Worm (Caenorhabditis elegans) whole organism, L4/young adult: ENCODE results near the gene far-8.

ENCODE experiments used
- W03F9.2 ChIP-seq: fragments of 150-350 bp; optimal IDR thresholded peaks from 2 replicates; lab custom pipeline; 2014; ENCODE audit warnings: missing biosample characterization, missing genetic modification characterization
- dao-5 ChIP-seq: sonication (generic microtip); optimal IDR thresholded peaks from 2 replicates; lab custom pipeline; 2016; ENCODE audit warnings: missing genotype, missing genetic modification characterization, moderate library complexity, missing compliant biosample characterization
- him-1 ChIP-seq: sonication (generic microtip); optimal IDR thresholded peaks from 2 replicates; lab custom pipeline; 2016; ENCODE audit warnings: missing genotype, missing genetic modification reagents, missing genetic modification characterization, missing compliant biosample characterization

Gene far-8

DNA sequence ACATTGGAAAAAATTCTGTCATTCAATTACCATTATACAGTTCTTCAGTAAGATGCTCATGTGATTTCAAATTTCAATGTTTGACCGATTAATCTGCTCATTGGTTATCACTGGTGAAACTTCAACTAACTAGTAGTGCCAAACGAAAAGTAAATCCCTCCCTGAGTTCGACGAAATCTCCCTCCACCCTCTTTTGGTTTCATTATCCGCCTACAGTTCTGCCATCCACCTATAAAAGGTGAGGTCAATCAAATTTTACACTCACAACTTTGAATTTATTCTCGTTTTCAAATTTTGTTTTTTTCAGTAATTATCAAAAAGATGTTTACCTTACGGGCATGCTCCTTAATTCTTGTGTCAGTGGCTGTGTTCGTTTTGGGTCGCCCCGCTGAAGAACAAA lies at the start of gene far-8:
Gene far-8, plus strand, starts transcription at position 301 of the 400 bp plus-strand sequence.
- no peak for TF ChIP-seq W03F9.2
- no peak for TF ChIP-seq dao-5
- TF ChIP-seq him-1 = no peak

DNA sequence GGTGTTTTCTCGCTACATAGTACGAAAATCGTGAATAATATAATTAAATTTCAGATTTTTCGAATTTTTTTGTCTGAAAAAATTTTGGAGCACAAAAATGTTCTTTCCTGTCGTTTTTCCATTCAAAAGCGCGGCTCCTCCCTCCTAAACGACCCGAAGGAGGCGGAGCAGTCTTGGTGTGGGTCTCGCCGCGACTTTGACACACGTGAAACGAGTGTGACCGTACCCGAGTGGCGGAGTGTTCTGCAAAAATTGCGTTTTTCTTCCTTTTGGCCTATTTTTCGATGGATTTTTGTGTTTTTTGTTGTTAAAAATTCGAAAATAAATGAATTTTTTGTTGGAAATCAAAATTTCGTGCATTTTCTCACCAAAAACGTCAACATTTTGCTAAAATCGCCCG lies 49.1 kb upstream of the far-8 start, which contains the start of gene snt-2:
Gene snt-2, minus strand, starts transcription at position 139 of the 400 bp plus-strand sequence.
- TF ChIP-seq W03F9.2 = peak; percentile 42
- peak; percentile 35 for TF ChIP-seq him-1
- TF ChIP-seq dao-5 = no peak

DNA sequence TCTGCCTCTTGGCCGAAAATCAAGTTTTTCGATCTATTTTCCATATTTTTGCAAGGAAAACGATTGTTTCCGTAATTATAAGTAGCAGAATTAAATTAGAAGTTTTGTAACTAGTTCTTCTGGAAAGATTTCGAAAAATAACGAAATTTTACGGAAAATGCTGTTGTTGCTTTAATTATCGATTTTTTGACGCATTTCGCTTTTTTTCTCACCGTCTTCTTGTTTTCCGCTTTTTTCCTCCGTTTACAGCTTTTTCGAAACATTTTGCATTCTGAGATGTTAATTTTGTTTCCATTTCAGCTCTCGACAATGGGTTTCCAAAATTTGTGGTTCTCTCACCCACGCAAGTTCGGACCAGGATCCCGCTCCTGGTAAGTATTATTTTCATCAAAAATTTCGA lies 48.7 kb upstream of the far-8 start, which contains the start of gene rps-29:
Gene rps-29, plus strand, starts transcription at position 301 of the 400 bp plus-strand sequence.
- no peak for TF ChIP-seq W03F9.2

DNA sequence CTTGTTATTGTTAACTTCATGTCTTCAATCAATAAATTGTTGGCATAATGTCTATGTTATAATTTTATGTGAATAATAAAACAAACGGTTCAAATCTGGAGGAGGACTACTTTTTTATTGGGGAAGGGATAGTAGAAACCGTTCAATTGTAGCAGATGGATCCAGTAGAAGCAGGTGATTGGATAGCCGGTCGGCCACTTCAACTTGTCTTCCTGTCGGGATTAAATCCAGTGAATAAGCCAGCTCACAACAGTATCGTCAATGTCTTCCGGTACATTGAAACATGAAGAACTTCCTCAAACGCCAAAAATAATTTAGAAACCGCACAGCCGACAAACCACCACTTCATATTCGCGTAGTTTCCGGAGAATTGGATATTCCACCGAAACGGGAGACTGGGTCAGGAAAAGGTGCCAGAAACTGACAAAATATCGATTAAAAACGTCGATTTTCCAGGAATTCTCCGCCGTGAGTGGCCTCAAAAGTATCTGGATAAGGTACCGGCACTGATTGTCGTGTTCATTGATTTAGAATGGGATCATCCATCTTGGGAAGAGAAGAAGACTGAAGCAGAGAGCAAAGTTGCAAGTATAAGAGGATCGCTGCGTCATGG lies 47.6 kb upstream of the far-8 start, which contains the start of gene trpp-11:
Gene trpp-11, plus strand, starts transcription at position 153 of the 613 bp plus-strand sequence.
- TF ChIP-seq dao-5 = no peak
- TF ChIP-seq W03F9.2 = no peak

DNA sequence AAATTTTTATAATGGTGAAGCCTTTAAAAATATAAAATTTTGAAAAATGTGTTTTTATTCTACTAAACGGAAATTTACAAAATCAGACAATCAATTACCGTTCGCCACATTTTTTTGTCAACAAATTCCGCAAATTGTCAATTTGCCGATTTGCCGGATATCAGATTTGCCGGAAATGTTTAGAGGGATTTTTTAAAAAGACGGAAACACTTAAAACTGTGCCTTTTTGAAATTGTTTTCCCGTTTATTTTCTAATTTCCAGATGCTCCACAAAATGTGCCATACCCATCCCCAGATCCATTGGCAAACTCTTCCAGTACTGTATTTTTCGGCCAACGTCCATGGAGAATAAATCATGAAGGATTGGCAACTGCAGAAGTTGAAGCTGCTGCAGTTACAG lies 45.2 kb upstream of the far-8 start:
- TF ChIP-seq him-1 = no peak
- no peak for TF ChIP-seq W03F9.2
- TF ChIP-seq dao-5 = no peak

DNA sequence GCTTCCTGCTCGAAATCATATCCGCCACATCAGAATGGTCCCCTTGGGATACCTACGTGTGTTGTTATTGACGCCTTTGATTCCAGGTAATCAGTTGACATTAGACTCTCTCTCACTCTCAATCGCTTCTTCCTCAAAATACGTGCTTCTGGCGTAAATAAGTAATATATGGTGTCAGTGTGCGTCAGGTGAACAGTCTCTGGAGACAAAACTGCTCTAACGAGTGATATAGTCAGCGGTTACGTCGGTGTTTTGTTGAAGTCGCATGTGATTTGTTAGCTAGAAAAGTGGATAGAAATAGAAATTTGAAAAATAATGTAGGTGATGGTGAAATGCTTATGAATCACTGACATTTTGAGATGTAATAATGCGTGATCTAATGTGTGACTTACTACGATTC lies 40.7 kb upstream of the far-8 start:
- TF ChIP-seq dao-5 = no peak
- TF ChIP-seq W03F9.2 = no peak
- no peak for TF ChIP-seq him-1

DNA sequence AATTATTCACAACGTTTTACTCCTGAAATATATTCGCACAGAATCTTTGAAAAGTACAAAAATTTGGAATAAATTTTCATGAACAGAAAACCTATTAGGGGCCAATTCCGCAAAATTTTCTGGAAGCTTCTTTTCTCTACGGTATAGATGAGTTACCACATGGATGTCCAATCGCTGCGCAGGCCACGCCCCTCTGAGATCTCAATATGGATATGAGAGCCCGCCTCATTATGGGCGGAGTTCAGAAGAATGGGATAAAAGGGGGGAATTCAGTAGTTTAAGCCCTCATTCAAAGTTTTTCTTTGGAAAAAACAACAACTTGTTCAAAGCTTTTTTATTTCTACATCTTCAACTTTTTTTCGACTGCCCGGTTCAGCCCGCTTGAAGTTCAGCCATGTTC lies 31.2 kb upstream of the far-8 start, which contains the start of gene daf-7:
Gene daf-7, plus strand, starts transcription at position 301 of the 400 bp plus-strand sequence.
- TF ChIP-seq him-1 (no peak), dao-5 (no peak), W03F9.2 (no peak)

DNA sequence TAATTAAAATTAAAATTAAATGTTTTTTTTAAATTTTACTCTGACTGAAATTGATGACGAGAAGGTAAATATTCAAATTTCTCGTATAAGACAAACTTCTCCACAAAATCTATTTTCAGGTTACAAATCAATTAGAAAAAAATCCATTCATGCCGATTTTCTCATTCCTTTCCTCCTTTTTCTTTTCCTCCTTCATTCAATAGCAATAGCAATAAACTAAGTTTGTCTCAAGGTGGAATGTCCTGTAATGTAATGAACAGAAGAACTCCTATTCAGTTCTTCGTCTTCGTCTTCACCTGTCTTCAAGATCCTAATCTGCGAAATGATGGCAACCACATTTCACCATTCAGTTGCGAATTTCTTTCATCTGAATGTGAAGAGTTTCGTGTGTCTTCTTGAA lies 26.9 kb upstream of the far-8 start, which contains the start of gene dac-1:
Gene dac-1, plus strand, starts transcription at position 301 of the 400 bp plus-strand sequence.
- TF ChIP-seq him-1 = no peak
- no peak for TF ChIP-seq W03F9.2
- TF ChIP-seq dao-5 = no peak

DNA sequence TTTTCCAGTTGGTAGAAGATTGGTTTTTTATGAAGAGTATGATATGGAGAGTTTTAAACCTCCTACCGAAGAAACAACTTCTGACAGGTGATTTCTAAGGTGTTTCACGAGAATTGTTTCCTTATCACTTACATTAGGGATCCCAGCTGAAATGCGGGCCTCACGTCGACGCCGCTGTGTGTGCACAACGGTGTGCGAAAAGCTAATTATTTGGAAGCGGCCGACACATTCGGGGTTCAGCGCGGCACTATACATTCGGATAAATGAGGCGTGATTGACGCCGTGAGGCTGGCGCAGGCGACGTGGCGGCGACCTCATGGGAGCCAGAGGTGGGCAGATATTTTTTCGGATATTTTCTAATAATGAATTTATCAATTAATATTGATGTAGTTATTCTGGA lies 23.4 kb upstream of the far-8 start:
- TF ChIP-seq dao-5 = no peak
- TF ChIP-seq him-1 = no peak
- no peak for TF ChIP-seq W03F9.2

DNA sequence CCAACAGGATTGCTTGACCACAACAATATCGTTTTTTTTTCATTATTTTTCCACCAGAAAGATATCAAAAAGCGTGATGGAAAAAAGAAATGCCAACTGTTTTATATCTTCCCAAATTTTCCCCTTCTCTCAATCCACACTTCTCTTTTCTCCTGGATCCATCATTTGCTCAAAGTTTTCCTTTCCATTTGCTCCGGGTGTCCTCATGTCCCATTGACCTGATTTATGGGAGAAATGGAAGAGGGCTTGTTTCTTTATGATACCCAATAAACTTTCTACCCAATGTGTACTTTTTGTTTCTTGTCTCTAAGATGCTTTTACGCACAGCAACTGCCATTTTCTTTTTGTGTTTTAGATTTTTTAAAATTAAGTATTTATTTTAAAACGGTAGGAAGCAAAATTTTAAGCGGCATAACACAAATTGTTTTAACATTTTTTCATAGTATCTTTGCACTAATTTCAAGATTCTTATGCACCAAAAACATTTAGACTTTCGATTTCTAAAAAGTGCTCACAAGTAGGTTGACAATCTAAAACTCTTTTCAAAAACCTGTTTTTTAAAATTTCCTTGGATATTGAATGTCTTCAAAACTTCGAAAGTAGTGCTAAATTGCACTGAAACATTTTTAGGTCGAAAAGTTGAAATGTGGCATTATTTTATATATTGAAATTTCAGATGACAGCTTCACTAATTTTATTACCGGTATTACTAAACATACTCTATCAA lies 20.0 kb upstream of the far-8 start, which contains the start of gene clec-149:
Gene clec-149, plus strand, starts transcription at position 677 of the 727 bp plus-strand sequence.
- TF ChIP-seq W03F9.2 = no peak
- no peak for TF ChIP-seq him-1
- no peak for TF ChIP-seq dao-5

DNA sequence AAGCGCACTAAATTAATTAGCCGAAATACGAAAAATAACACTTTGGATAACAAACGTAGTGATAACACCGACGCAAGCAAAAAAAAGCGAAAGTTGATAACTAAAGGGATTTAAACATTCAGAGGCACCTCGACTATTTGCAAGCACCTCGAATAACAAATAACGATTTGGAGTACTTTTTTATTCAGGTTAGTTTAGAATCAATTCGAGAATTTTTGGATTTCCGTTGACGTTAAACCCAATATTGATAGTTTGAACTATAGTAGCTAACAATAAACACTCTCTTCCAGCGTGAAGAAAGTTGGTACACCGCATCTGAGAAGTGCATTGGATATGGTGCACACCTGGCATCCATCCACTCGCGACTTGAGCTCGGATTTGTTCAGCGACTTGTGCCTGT lies 17.5 kb upstream of the far-8 start:
- no peak for TF ChIP-seq dao-5
- TF ChIP-seq him-1 = no peak
- no peak for TF ChIP-seq W03F9.2

DNA sequence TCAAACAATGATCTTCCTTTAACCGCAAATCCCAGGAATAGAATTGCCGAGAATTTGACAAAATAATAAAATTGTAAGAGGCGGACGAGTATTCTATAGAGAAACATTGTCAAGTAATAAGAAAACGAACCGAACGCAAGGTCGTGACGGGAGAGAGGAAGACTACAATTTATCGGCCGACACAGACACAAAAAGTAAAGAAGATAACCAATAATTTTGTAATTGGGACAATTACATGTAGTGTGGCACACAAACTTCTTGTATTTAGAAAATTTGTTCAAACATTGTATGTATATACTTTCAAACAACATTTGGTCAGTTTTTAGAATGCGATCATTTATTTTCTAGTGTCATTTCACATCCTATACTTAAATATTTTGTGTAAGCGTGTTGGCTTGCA lies 10.8 kb upstream of the far-8 start, which contains the start of gene ceeh-1:
Gene ceeh-1, minus strand, starts transcription at position 317 of the 400 bp plus-strand sequence.
- TF ChIP-seq dao-5 (no peak), him-1 (no peak), W03F9.2 (no peak)

DNA sequence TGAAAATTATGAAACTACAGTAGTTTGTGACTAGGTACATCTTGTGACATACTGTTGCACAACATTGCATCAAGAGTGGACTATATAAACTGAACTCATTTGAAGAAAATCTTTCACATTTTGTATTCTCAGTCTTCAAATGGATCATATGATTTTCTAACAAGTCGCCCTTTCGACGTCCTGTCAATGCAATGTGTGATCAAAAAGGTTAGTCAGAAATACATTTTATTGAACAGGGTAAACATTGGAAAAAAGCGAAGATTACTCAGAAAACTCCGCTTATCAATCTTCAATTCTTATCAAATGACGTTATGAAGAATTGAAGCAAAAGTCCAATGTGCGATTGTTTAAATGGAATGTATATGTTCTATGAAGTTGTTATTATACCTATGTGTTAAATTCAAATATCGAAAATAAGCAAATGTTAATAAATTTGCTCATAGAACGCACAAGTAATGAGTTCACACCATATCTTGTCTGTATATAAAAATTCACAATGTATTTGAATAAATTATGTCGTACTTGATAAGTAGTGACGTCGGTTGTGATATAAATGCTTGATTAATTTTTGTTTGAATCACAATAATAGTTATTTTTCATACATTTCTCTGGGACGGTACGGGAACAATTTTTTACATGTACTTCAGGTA lies 9.8 kb upstream of the far-8 start, which contains the start of gene zip-2:
Gene zip-2, plus strand, starts transcription at position 128 of the 650 bp plus-strand sequence.
- no peak for TF ChIP-seq him-1
- TF ChIP-seq W03F9.2 = no peak
- TF ChIP-seq dao-5 = no peak

DNA sequence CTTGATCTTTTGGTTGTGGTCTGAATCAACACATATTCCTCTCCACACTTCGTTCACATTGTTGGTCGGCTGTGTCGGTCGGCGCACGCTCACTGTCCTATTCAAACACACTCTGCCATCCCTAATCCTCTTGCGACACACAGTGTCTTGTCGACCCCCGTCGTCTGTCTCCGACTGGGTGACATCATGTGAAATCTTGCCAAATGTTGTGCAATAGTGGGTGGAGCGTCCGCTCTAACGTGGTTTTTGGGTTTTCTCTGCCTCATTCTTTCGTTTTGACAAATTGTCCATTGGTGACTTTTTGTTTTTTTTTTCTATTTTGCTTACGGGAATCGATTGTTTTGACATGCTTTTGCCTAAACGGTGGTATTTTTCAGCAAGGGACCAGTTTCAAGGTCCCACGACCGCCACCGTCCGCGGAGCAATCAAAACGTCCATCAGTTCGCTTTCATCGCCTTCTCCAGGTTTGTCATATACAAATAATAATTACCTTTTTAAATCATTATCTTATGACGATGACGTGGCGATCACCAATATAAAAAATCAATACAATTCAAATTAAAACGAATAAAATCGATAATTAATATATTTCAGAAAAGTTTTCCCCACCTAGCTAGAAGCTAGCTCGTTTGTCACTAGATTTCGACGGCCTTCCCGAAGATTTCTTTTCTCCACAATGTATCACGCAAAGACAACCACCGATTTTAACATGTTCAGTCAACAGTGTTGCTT lies 8.9 kb upstream of the far-8 start:
- TF ChIP-seq W03F9.2 (peak; percentile 78), him-1 (peak; percentile 31), dao-5 (no peak)

DNA sequence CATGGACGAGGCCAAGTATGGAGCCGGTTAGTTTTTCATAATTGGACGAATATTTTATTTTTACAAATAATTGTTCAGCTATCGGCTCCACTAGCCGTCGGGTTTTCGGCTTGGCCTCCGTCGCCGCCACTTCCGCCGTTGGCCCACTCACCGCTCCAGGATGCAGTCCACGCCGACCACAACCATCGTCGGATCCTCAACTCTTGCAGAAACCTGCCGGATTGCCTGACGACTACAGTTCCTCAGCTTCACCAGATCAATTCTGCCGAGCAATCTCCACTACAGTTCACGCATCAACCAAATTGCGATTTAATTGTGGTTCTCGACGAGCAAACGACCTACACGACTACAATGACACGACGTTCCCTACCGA lies 8.3 kb upstream of the far-8 start:
- no peak for TF ChIP-seq dao-5
- TF ChIP-seq him-1 = no peak
- TF ChIP-seq W03F9.2 = no peak
